Worm (Caenorhabditis elegans): ENCODE data around the gene F14B8.4.
A peak's percentile ranks its signal among the peaks of the same experiment; 100 is the strongest.
"Not testable (repeated sequence)": the region's sequence is repeated elsewhere in the genome, so short reads cannot be mapped to it uniquely, and the experiment has no call there.

Gene F14B8.4

ce11 chrX:6881795-6882194, 18.0 kb downstream of the F14B8.4 start, which contains the start of gene F41C6.6:
Gene F41C6.6 (minus strand): TSS chrX:6881895.
- TF ChIP-seq dox-1 (GFP tag; IDR thresholded peaks at IDR 0.05); athp-1 (tag; optimal IDR thresholded peaks at IDR 0.05); zim-3 (tag; optimal IDR thresholded peaks at IDR 0.05): not testable (repeated sequence)

- TF ChIP-seq somi-1 (GFP tag; optimal IDR thresholded peaks at IDR 0.05) (no peak), zim-3 (tag; optimal IDR thresholded peaks at IDR 0.05) (no peak), madf-8 (GFP tag; conservative IDR thresholded peaks at IDR 0.05) (no peak), dpl-1 (GFP tag; optimal IDR thresholded peaks at IDR 0.05) (no peak), F49E8.2 (tag; optimal IDR thresholded peaks at IDR 0.05; ENCODE audit: insufficient read depth) (no peak), ekl-4 (GFP tag; IDR thresholded peaks at IDR 0.05) (no peak), Y67H2A.10 (GFP tag; conservative IDR thresholded peaks at IDR 0.05) (no peak), ets-4 (GFP tag; optimal IDR thresholded peaks at IDR 0.05) (no peak), C06A6.2 (GFP tag; conservative IDR thresholded peaks at IDR 0.05) (no peak), T26A5.8 (tag; optimal IDR thresholded peaks at IDR 0.05) (no peak), madf-3 (GFP tag; IDR thresholded peaks at IDR 0.05) (no peak), let-607 (tag; optimal IDR thresholded peaks at IDR 0.05) (no peak), attf-3 (GFP tag; conservative IDR thresholded peaks at IDR 0.05) (no peak), tbx-9 (tag; optimal IDR thresholded peaks at IDR 0.05; ENCODE audit: borderline replicate concordance) (no peak), ccch-3 (GFP tag; optimal IDR thresholded peaks at IDR 0.05) (no peak), K12H6.12 (tag; optimal IDR thresholded peaks at IDR 0.05) (no peak), lag-1 (GFP tag; IDR thresholded peaks at IDR 0.05) (no peak), nfya-1 (tag; optimal IDR thresholded peaks at IDR 0.05; ENCODE audit: borderline replicate concordance, insufficient read depth) (no peak), mes-4 (tag; optimal IDR thresholded peaks at IDR 0.05) (no peak)
Measured at ce11 chrX:6877436-6877835, 22.3 kb downstream of the F14B8.4 start, which contains the start of gene col-173. Gene col-173 (minus strand): TSS chrX:6877536.

ce11 chrX:6875273-6875672, 24.5 kb downstream of the F14B8.4 start:
- TF ChIP-seq zfh-2 (GFP tag; conservative IDR thresholded peaks at IDR 0.05) (peak; percentile 63), egrh-3 (GFP tag; IDR thresholded peaks at IDR 0.05) (peak; percentile 24; the same call in 1 of the 2 replicates), nfyb-1 (GFP tag; IDR thresholded peaks at IDR 0.05) (0 out of 2 replicates have a peak, but pooled peaks have one; percentile 31), sdz-38 (tag; optimal IDR thresholded peaks at IDR 0.05) (no peak)

ce11 chrX:6874723-6875122, 25.0 kb downstream of the F14B8.4 start, which contains the start of gene F41C6.4:
Gene F41C6.4 (minus strand): TSS chrX:6874823.
- TF ChIP-seq lir-1 (GFP tag; conservative IDR thresholded peaks at IDR 0.05) (no peak), mel-28 (tag; optimal IDR thresholded peaks at IDR 0.05; ENCODE audit: borderline replicate concordance) (no peak), egrh-3 (GFP tag; IDR thresholded peaks at IDR 0.05) (no peak), ztf-6 (GFP tag; IDR thresholded peaks at IDR 0.05) (no peak), aptf-3 (GFP tag; IDR thresholded peaks at IDR 0.05) (no peak), dox-1 (GFP tag; IDR thresholded peaks at IDR 0.05) (no peak), madf-6 (GFP tag; IDR thresholded peaks at IDR 0.05) (no peak), hrde-1 (tag; optimal IDR thresholded peaks at IDR 0.05; ENCODE audit: borderline replicate concordance) (no peak), Y95B8A.8 (GFP tag; IDR thresholded peaks at IDR 0.05) (no peak), xnd-1 (tag; optimal IDR thresholded peaks at IDR 0.05) (no peak), Y53F4B.3 (GFP tag; IDR thresholded peaks at IDR 0.05) (no peak), K11D2.4 (GFP tag; IDR thresholded peaks at IDR 0.05) (no peak), pbrm-1 (GFP tag; IDR thresholded peaks at IDR 0.05) (no peak), repo-1 (tag; optimal IDR thresholded peaks at IDR 0.05) (no peak), ztf-25 (GFP tag; IDR thresholded peaks at IDR 0.05) (no peak)

Data from whole organism, young adult.